Fruit fly (Drosophila melanogaster) whole organism, adult: ENCODE data around the gene Mcm2.

Experiments
- CG1620 ChIP-seq: fragments of 200-800 bp; sonication (Bioruptor generic); optimal IDR thresholded peaks from 2 replicates; lab custom pipeline; 2016; ENCODE audit warnings: missing biosample characterization, missing genetic modification characterization
- CG33017 ChIP-seq: fragments of 200-800 bp; sonication (Bioruptor generic); optimal IDR thresholded peaks from 2 replicates; lab custom pipeline; 2018; ENCODE audit warnings: missing biosample characterization, mild to moderate bottlenecking, missing genetic modification characterization, moderate library complexity
- CG5204 ChIP-seq: fragments of 200-800 bp; sonication (Bioruptor generic); optimal IDR thresholded peaks from 2 replicates; lab custom pipeline; 2016; ENCODE audit warnings: missing biosample characterization, missing genetic modification characterization
- CG7045 ChIP-seq: fragments of 200-800 bp; sonication (Bioruptor generic); optimal IDR thresholded peaks from 2 replicates; lab custom pipeline; 2017; ENCODE audit warnings: missing biosample characterization, mild to moderate bottlenecking, missing genetic modification characterization
- CG7101 ChIP-seq: fragments of 200-800 bp; sonication (Bioruptor generic); optimal IDR thresholded peaks from 2 replicates; lab custom pipeline; 2018; ENCODE audit warnings: missing biosample characterization, mild to moderate bottlenecking, missing genetic modification characterization, moderate library complexity
- Clk ChIP-seq: fragments of 200-800 bp; sonication (Bioruptor generic); optimal IDR thresholded peaks from 2 replicates; lab custom pipeline; 2017; ENCODE audit warnings: missing biosample characterization, missing genetic modification characterization
- Hr96 ChIP-seq: fragments of 200-800 bp; sonication (Bioruptor generic); optimal IDR thresholded peaks from 2 replicates; lab custom pipeline; 2016; ENCODE audit warnings: missing biosample characterization, missing genetic modification characterization
- cnc ChIP-seq, 2 experiments: fragments of >200 bp; optimal IDR thresholded peaks; 2 replicates each; lab custom pipeline; 2017
- kay ChIP-seq: fragments of 200-800 bp; sonication (Bioruptor generic); peaks from one replicate; lab custom pipeline; 2016; ENCODE audit warnings: missing biosample characterization, missing genetic modification characterization, borderline replicate concordance
- ovo ChIP-seq: fragments of 200-800 bp; sonication (Bioruptor generic); optimal IDR thresholded peaks from 2 replicates; lab custom pipeline; 2016; ENCODE audit warnings: missing biosample characterization, missing genetic modification characterization
- tj ChIP-seq: fragments of 200-800 bp; sonication (Bioruptor generic); optimal IDR thresholded peaks from 3 replicates; lab custom pipeline; 2017; ENCODE audit warnings: missing biosample characterization, mild to moderate bottlenecking, missing genetic modification characterization, moderate library complexity

DNA sequence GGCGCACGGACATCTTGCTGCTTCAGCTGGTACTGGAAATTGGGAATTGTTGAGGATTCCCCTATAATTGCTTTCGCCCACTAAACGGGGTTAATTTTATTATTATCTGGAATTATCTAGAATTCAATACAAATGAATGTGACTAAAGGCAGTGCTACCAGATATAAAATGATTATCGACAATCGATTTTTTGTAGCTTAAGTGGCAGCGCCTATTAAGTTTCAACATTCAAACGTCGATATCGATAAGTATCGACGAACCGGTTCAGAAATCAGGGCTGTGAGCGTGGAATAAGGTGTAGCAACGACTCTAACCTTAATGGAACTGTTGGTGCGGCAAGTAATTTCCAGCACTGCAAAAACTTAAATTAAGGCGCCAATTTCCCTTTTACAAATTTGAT, 40.3 kb downstream of the Mcm2 start, which contains the start of gene Sgt1:
- TF ChIP-seq CG33017 (tag; lab: Kevin White, UChicago) (peak; percentile 29), Hr96 (GFP tag; lab: Kevin White, UChicago) (no peak), Clk (GFP tag; lab: Kevin White, UChicago) (peak; percentile 41), ovo (peak; percentile 21), CG5204 (GFP tag; lab: Kevin White, UChicago) (no peak), CG7045 (GFP tag; lab: Kevin White, UChicago) (no peak), kay (no peak), tj (no peak), CG7101 (tag; lab: Kevin White, UChicago) (peak; percentile 64), CG1620 (peak; percentile 76), cnc (optimal IDR thresholded peaks at IDR 0.05; lab: Kevin White, UChicago) (no peak)
